Worm (Caenorhabditis elegans) whole organism, L3 larva: ENCODE data around the gene gex-5.
A peak's percentile ranks its signal among the peaks of the same experiment; 100 is the strongest.

ENCODE experiments used
- aly-2 ChIP-seq: fragments of 150-350 bp; optimal IDR thresholded peaks from 2 replicates; lab custom pipeline; 2014; ENCODE audit warnings: missing biosample characterization, missing genetic modification characterization
- ama-1 ChIP-seq: fragments of 150-350 bp; optimal IDR thresholded peaks from 2 replicates; lab custom pipeline; 2018
- ceh-82 ChIP-seq: fragments of 150-350 bp; optimal IDR thresholded peaks from 2 replicates; lab custom pipeline; 2014; ENCODE audit warnings: missing biosample characterization, missing genetic modification characterization
- ceh-9 ChIP-seq: sonication (generic microtip); optimal IDR thresholded peaks from 2 replicates; lab custom pipeline; 2018; ENCODE audit warnings: missing biosample characterization, missing genetic modification characterization
- egl-27 ChIP-seq: sonication (generic microtip); optimal IDR thresholded peaks from 4 replicates; lab custom pipeline; 2017; ENCODE audit warnings: missing biosample characterization, missing genetic modification reagents, missing genetic modification characterization
- egl-5 ChIP-seq: fragments of 150-350 bp; optimal IDR thresholded peaks from 2 replicates; lab custom pipeline; 2017; ENCODE audit warnings: missing biosample characterization, missing genetic modification reagents, missing genetic modification characterization, inconsistent platforms
- elt-1 ChIP-seq: fragments of 150-350 bp; optimal IDR thresholded peaks from 2 replicates; lab custom pipeline; 2014; ENCODE audit warnings: missing biosample characterization, missing genetic modification characterization
- elt-2 ChIP-seq: sonication (generic microtip); optimal IDR thresholded peaks from 2 replicates; lab custom pipeline; 2016; ENCODE audit warnings: missing genetic modification reagents, mild to moderate bottlenecking, missing genetic modification characterization, missing compliant biosample characterization
- elt-3 ChIP-seq, 3 experiments: fragments of 150-350 bp in 1 of 3; sonication (generic microtip) in 2 of 3; optimal IDR thresholded peaks; 2 replicates in 2 of 3; 4 replicates in 1 of 3; lab custom pipeline; 2014 to 2017; ENCODE audit warnings: missing biosample characterization in 3 of 3, missing genetic modification characterization in 3 of 3
- fkh-2 ChIP-seq: fragments of 150-350 bp; optimal IDR thresholded peaks from 2 replicates; lab custom pipeline; 2014; ENCODE audit warnings: missing biosample characterization, missing genetic modification reagents, missing genetic modification characterization
- lin-39 ChIP-seq: fragments of 150-350 bp; optimal IDR thresholded peaks from 2 replicates; lab custom pipeline; 2018; ENCODE audit warnings: missing biosample characterization, missing genetic modification reagents, missing genetic modification characterization
- lsy-12 ChIP-seq: sonication (generic microtip); optimal IDR thresholded peaks from 2 replicates; lab custom pipeline; 2016; ENCODE audit warnings: mild to moderate bottlenecking, missing genetic modification characterization, missing compliant biosample characterization
- mdl-1 ChIP-seq: fragments of 150-350 bp; optimal IDR thresholded peaks from 2 replicates; lab custom pipeline; 2014; ENCODE audit warnings: missing biosample characterization, missing genetic modification characterization
- mml-1 ChIP-seq: fragments of 150-350 bp; sonication (generic microtip); optimal IDR thresholded peaks from 3 replicates; lab custom pipeline; 2014; ENCODE audit warnings: missing biosample characterization, missing genetic modification characterization
- nfya-1 ChIP-seq: sonication (generic microtip); optimal IDR thresholded peaks from 2 replicates; lab custom pipeline; 2017; ENCODE audit warnings: missing genetic modification characterization, mild to moderate bottlenecking, missing compliant biosample characterization, antibody characterized with exemption, moderate library complexity; ENCODE audit not compliant: insufficient read depth
- nhr-12 ChIP-seq: fragments of 150-350 bp; optimal IDR thresholded peaks from 2 replicates; lab custom pipeline; 2014; ENCODE audit warnings: missing biosample characterization, missing genetic modification characterization
- nhr-23 ChIP-seq: fragments of 150-350 bp; optimal IDR thresholded peaks from 2 replicates; lab custom pipeline; 2014; ENCODE audit warnings: missing biosample characterization, missing genetic modification reagents, missing genetic modification characterization
- nhr-237 ChIP-seq: fragments of 150-350 bp; optimal IDR thresholded peaks from 2 replicates; lab custom pipeline; 2014; ENCODE audit warnings: missing biosample characterization, missing genetic modification characterization
- nhr-25 ChIP-seq: sonication (generic microtip); optimal IDR thresholded peaks from 2 replicates; lab custom pipeline; 2017; ENCODE audit warnings: missing biosample characterization, missing genetic modification characterization
- nhr-28 ChIP-seq: fragments of 150-350 bp; optimal IDR thresholded peaks from 2 replicates; lab custom pipeline; 2014; ENCODE audit warnings: missing biosample characterization, missing genetic modification characterization
- nhr-43 ChIP-seq: sonication (generic microtip); optimal IDR thresholded peaks from 2 replicates; lab custom pipeline; 2016; ENCODE audit warnings: mild to moderate bottlenecking, missing genetic modification characterization, missing compliant biosample characterization; ENCODE audit not compliant: poor library complexity, severe bottlenecking
- nhr-77 ChIP-seq: fragments of 150-350 bp; optimal IDR thresholded peaks from 2 replicates; lab custom pipeline; 2014; ENCODE audit warnings: missing biosample characterization, missing genetic modification characterization
- pha-4 ChIP-seq: fragments of 150-350 bp; optimal IDR thresholded peaks from 2 replicates; lab custom pipeline; 2014; ENCODE audit warnings: missing biosample characterization, missing genetic modification reagents, missing genetic modification characterization
- snpc-4 ChIP-seq: fragments of 150-350 bp; optimal IDR thresholded peaks from 2 replicates; lab custom pipeline; 2014; ENCODE audit warnings: missing biosample characterization, missing genetic modification characterization
- tbx-2 ChIP-seq: sonication (generic microtip); optimal IDR thresholded peaks from 2 replicates; lab custom pipeline; 2016; ENCODE audit warnings: mild to moderate bottlenecking, missing genetic modification characterization, missing compliant biosample characterization
- unc-39 ChIP-seq: sonication (generic microtip); optimal IDR thresholded peaks from 4 replicates; lab custom pipeline; 2017; ENCODE audit warnings: missing biosample characterization, missing genetic modification characterization
- unc-62 ChIP-seq: fragments of 150-350 bp; sonication (generic microtip); optimal IDR thresholded peaks from 4 replicates; lab custom pipeline; 2014; ENCODE audit warnings: missing biosample characterization, missing genetic modification reagents, missing genetic modification characterization
- ztf-4 ChIP-seq: fragments of 150-350 bp; optimal IDR thresholded peaks from 2 replicates; lab custom pipeline; 2014; ENCODE audit warnings: missing biosample characterization, missing genetic modification characterization

The gex-5 gene

DNA sequence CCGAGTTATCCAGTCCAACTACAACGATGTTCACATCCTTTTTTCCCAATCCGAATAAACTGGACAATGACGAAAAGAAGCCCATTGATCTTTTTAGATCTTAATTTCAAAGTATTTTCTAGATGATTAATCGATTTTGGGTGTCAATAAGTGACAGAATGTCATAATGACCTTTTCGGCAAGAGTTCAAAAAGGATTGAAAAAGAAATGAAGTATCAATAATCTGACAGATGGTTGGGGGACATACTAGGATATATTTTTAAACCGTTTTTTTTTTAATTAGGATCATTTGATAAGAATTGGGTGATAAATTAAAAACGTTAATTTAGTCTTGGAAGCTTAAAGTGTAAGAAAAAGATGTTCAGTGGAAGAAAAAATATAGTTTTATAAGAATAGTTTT, 32.9 kb upstream of the gex-5 start, which contains the start of gene arl-6:
Gene arl-6, minus strand, starts transcription at position 101 of the 400 bp plus-strand sequence.
- TF ChIP-seq nfya-1 (tag; lab: Kevin White, UChicago): no peak
- no peak for TF ChIP-seq nhr-237 (tag; lab: Kevin White, UChicago)
- no peak for TF ChIP-seq unc-39 (tag; lab: Kevin White, UChicago)
- no peak for TF ChIP-seq unc-62 (GFP tag; lab: Kevin White, UChicago)
- no peak for TF ChIP-seq mdl-1 (tag; lab: Kevin White, UChicago)
- TF ChIP-seq ceh-82 (tag; lab: Kevin White, UChicago): no peak
- TF ChIP-seq nhr-23 (tag; lab: Kevin White, UChicago): no peak
- no peak for TF ChIP-seq aly-2
- TF ChIP-seq tbx-2 (tag; lab: Kevin White, UChicago): no peak
- TF ChIP-seq nhr-25 (tag; lab: Kevin White, UChicago): no peak
- TF ChIP-seq lin-39 (tag; lab: Kevin White, UChicago): no peak

DNA sequence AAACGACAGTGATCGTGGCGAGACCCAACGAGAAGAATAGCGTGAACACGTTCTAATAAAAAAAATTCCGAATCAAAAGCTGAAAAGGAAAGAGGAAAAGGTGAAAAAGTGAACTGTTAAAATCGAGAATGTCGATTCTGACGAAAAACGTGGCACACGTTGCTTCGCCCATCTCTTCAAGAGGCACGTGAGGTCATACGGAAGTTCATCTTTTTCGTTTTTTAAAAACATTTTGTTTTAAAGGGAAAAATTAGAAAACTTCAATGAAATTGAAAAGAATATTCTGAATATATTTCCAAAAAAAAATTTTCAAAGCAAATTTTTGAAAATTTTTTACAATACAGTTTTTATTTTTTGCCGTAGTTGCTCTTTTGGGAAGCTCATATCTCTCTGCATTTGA, 29.4 kb upstream of the gex-5 start, which contains the start of gene C38D4.7:
Gene C38D4.7, minus strand, starts transcription at position 101 of the 400 bp plus-strand sequence.
- no peak for TF ChIP-seq elt-3 (tag; optimal IDR thresholded peaks at IDR 0.05; lab: Kevin White, UChicago)

DNA sequence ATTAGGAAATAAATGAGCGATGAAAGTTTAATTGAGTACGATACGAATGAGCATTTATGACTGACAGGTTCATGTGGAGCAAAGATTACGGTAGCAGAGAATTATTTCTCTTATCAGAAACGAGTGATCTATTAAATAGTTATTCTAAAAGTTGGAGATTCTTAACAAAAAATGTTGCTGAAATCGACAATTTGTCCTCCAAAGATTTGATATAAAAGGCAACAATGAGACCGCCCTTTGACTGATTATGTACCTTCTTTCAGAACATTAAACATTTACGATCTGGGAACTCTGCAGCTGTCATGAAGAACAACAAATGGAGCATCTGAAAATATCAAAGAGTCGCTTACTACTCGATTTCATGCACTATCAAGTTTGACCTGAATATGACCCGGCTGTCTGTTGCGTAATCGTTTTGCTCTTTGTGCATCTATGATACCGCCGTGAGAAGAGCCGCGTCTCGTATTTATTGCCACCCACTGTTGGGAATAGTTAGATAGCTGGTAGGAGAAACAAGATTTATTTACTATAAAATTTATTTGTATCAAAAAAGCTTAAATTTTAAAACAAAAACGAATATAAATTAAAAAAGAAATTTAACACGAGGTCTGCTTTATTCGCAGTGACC, 27.9 kb upstream of the gex-5 start, which contains the start of gene pal-1:
Gene pal-1, minus strand, starts transcription at position 51 of the 628 bp plus-strand sequence.
- no peak for TF ChIP-seq nhr-77
- TF ChIP-seq egl-27: no peak
- no peak for TF ChIP-seq elt-1 (tag; lab: Kevin White, UChicago)
- no peak for TF ChIP-seq snpc-4 (tag; lab: Kevin White, UChicago)
- no peak for TF ChIP-seq egl-5 (tag; lab: Kevin White, UChicago)
- TF ChIP-seq tbx-2 (tag; lab: Kevin White, UChicago): no peak
- no peak for TF ChIP-seq lsy-12 (tag; lab: Kevin White, UChicago)
- TF ChIP-seq, all 47 proteins: peak for 0

DNA sequence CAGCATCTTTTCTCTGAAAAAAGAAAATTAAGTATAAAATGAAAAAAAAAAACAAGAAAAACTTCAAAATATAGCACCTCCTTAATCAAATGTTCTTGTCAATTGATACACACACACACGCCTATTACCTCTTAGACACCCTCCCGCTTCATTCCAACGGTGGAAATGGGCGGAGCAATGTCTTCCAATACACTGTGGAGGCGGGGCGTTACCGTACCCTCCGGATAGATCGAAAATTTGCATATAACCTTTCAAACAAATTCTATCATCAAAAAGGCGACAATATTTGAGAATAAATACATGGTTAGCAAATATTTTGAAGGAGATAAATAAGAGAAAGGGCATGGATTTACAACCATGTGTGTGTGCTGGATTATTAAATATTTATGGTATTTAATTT, 26.3 kb upstream of the gex-5 start:
- TF ChIP-seq nfya-1 (tag; lab: Kevin White, UChicago): peak; percentile 98
- no peak for TF ChIP-seq nhr-237 (tag; lab: Kevin White, UChicago)

DNA sequence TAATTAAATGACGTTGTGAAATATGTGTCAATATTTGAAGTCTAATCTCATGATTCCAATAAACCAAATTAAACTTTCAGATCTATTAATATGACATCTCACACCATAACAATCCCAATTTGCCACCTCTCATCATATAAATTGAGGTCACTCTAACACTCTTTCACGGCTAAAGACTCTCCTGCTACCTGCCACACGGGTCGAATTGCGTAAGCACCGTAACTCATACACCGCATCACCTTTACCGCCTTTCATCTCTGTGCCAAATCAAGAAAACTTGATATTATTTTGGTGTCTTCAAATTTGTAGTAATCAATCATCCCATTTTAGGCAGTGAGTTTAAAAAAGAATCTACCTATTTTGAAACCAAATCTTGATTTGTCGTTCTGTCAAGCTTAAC, 24.6 kb upstream of the gex-5 start:
- TF ChIP-seq snpc-4 (tag; lab: Kevin White, UChicago) (no peak), nhr-12 (tag; lab: Kevin White, UChicago) (no peak), ceh-9 (tag; lab: Kevin White, UChicago) (no peak), pha-4 (tag; lab: Kevin White, UChicago) (no peak), lsy-12 (tag; lab: Kevin White, UChicago) (no peak), mml-1 (tag; lab: Kevin White, UChicago) (no peak), ama-1 (lab: Kevin White, UChicago) (no peak), lin-39 (tag; lab: Kevin White, UChicago) (no peak), nhr-43 (tag; lab: Kevin White, UChicago) (no peak), nhr-77 (no peak)

DNA sequence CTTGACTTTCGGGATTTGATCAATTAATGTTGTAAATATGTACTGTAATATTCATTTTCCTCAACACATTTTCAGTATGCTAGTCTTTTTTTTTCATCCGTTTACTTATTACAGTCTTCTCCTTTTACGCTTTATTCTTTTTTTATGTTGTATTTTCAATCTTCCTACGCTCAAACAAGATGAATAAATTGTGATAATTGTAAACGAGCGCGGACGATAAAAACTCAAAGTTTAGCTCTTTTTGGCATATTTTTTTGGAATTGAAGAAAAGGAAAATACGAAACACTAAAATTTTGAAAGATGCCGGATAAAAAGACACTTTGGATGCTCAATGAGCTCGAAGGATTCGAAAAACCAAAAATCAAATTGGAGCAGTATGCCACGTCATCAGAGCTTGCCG, 20.9 kb upstream of the gex-5 start, which contains the start of gene metl-5:
Gene metl-5, plus strand, starts transcription at position 301 of the 400 bp plus-strand sequence.
- TF ChIP-seq ztf-4 (tag; lab: Kevin White, UChicago) (no peak), egl-5 (tag; lab: Kevin White, UChicago) (no peak), nhr-28 (tag; lab: Kevin White, UChicago) (no peak), ceh-82 (tag; lab: Kevin White, UChicago) (no peak)

DNA sequence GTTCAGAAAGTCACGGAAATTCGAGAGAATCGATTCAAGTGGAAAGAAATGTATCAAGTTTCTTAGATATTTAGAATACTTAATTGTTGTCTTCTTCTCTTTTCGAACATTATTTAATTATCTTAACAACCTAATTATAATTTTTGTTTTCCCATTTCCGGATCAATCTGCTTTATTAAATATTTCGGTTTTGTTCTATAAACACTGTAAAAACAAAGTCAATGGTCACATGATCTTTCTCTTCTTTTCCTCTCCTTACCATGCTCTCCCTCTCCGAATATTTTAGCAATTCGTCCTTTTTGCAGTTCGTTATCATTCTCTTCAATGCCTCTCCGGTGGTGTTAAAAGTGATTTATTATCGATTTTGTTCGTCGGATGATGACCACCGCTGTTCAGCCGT, 14.7 kb upstream of the gex-5 start, which contains the start of gene tag-325:
Gene tag-325, plus strand, starts transcription at position 301 of the 400 bp plus-strand sequence.
- peak; percentile 21 for TF ChIP-seq elt-2 (tag; lab: Kevin White, UChicago)
- TF ChIP-seq fkh-2 (tag; lab: Kevin White, UChicago): no peak
